Fruit fly (Drosophila melanogaster) whole organism, embryonic: ENCODE measurements around the gene CecA1.

Experiments used
- Antp ChIP-seq: fragments of 200-800 bp; sonication (Bioruptor generic); optimal IDR thresholded peaks from 3 replicates; lab custom pipeline; 2016; ENCODE audit warnings: missing biosample characterization, missing genetic modification characterization
- CG11247 ChIP-seq: fragments of 200-800 bp; sonication (Bioruptor generic); IDR thresholded peaks from 2 replicates; pipeline ENCODE4 v1.3.6; 2022; ENCODE audit warnings: missing biosample characterization, missing genetic modification characterization
- CG11398 ChIP-seq: fragments of 200-800 bp; sonication (Bioruptor generic); optimal IDR thresholded peaks from 2 replicates; lab custom pipeline; 2016; ENCODE audit warnings: missing biosample characterization, missing genetic modification characterization
- CG11695 ChIP-seq: fragments of 200-800 bp; sonication (Bioruptor generic); IDR thresholded peaks from 3 replicates; pipeline ENCODE4 v1.3.6; 2022; ENCODE audit warnings: missing biosample characterization, missing genetic modification characterization
- CG12104 ChIP-seq: fragments of 200-800 bp; sonication (Bioruptor generic); optimal IDR thresholded peaks from 3 replicates; lab custom pipeline; 2016; ENCODE audit warnings: missing biosample characterization, missing genetic modification characterization
- CG12744 ChIP-seq: fragments of 200-800 bp; sonication (Bioruptor generic); optimal IDR thresholded peaks from 2 replicates; lab custom pipeline; 2016; ENCODE audit warnings: missing biosample characterization, missing genetic modification characterization
- CG13296 ChIP-seq: fragments of 200-800 bp; sonication (Bioruptor generic); optimal IDR thresholded peaks from 3 replicates; lab custom pipeline; 2018; ENCODE audit warnings: missing biosample characterization, mild to moderate bottlenecking, missing genetic modification characterization
- CG14050 ChIP-seq: fragments of 200-800 bp; sonication (Bioruptor generic); IDR thresholded peaks from 3 replicates; pipeline ENCODE4 v1.3.6; 2022; ENCODE audit warnings: missing biosample characterization, missing genetic modification characterization
- CG15696 ChIP-seq: fragments of 200-800 bp; sonication (Bioruptor generic); optimal IDR thresholded peaks from 2 replicates; lab custom pipeline; 2019; ENCODE audit warnings: missing biosample characterization, mild to moderate bottlenecking, missing genetic modification characterization, moderate library complexity
- CG1602 ChIP-seq: fragments of 200-800 bp; sonication (Bioruptor generic); optimal IDR thresholded peaks from 3 replicates; lab custom pipeline; 2016; ENCODE audit warnings: missing biosample characterization, missing genetic modification characterization
- CG2712 ChIP-seq: fragments of 200-800 bp; optimal IDR thresholded peaks from 3 replicates; lab custom pipeline; 2019; ENCODE audit warnings: missing biosample characterization, mild to moderate bottlenecking, missing genetic modification characterization, moderate library complexity
- CG2889 ChIP-seq: fragments of 200-800 bp; sonication (Bioruptor generic); IDR thresholded peaks from 3 replicates; pipeline ENCODE4 v1.3.6; 2022; ENCODE audit warnings: missing biosample characterization, missing genetic modification characterization
- CG32772 ChIP-seq: fragments of 200-800 bp; sonication (Bioruptor generic); IDR thresholded peaks from 2 replicates; pipeline ENCODE4 v1.3.6; 2022; ENCODE audit warnings: missing biosample characterization, missing genetic modification characterization
- CG6175 ChIP-seq: fragments of 200-800 bp; sonication (Bioruptor generic); IDR thresholded peaks from 3 replicates; pipeline ENCODE4 v1.3.6; 2022; ENCODE audit warnings: missing biosample characterization, missing genetic modification characterization
- CG6683 ChIP-seq: fragments of 200-800 bp; sonication (Bioruptor generic); optimal IDR thresholded peaks from 2 replicates; lab custom pipeline; 2017; ENCODE audit warnings: missing biosample characterization, mild to moderate bottlenecking, missing genetic modification characterization, missing genetic modification reagents
- CG7963 ChIP-seq: fragments of 200-800 bp; sonication (Bioruptor generic); IDR thresholded peaks from 3 replicates; pipeline ENCODE4 v1.3.6; 2022; ENCODE audit warnings: missing biosample characterization, missing genetic modification characterization; ENCODE audit not compliant: partially characterized antibody
- CG8281 ChIP-seq: fragments of 200-800 bp; sonication (Bioruptor generic); optimal IDR thresholded peaks from 2 replicates; lab custom pipeline; 2018; ENCODE audit warnings: missing biosample characterization, mild to moderate bottlenecking, missing genetic modification characterization, moderate library complexity
- D ChIP-seq, 2 experiments: fragments of 200-800 bp in 1 of 2; fragments of >200 bp in 1 of 2; sonication (Bioruptor generic) in 1 of 2; optimal IDR thresholded peaks; 2 replicates in 1 of 2; 3 replicates in 1 of 2; lab custom pipeline; 2017; ENCODE audit warnings: mild to moderate bottlenecking in 1 of 2, missing biosample characterization in 1 of 2, missing genetic modification characterization in 1 of 2, missing genetic modification reagents in 1 of 2
- Fer1 ChIP-seq: fragments of 200-800 bp; sonication (Bioruptor generic); optimal IDR thresholded peaks from 2 replicates; lab custom pipeline; 2017; ENCODE audit warnings: missing biosample characterization, mild to moderate bottlenecking, missing genetic modification characterization
- GATAe ChIP-seq: fragments of 200-800 bp; sonication (Bioruptor generic); conservative IDR thresholded peaks from 2 replicates; pipeline ENCODE4 v1.3.6; 2022; ENCODE audit warnings: missing biosample characterization, missing genetic modification characterization
- HHEX ChIP-seq: fragments of 200-800 bp; sonication (Bioruptor generic); optimal IDR thresholded peaks from 3 replicates; lab custom pipeline; 2017; ENCODE audit warnings: missing biosample characterization, mild to moderate bottlenecking, missing genetic modification characterization, missing genetic modification reagents
- Lpt ChIP-seq: fragments of >200 bp; optimal IDR thresholded peaks from 2 replicates; lab custom pipeline; 2018; ENCODE audit warnings: missing biosample characterization, missing genetic modification characterization
- Mrtf ChIP-seq: fragments of 200-800 bp; sonication (Bioruptor generic); IDR thresholded peaks from 3 replicates; pipeline ENCODE4 v1.3.6; 2022; ENCODE audit warnings: missing biosample characterization, missing genetic modification characterization
- NC2β ChIP-seq: fragments of 200-800 bp; sonication (Bioruptor generic); optimal IDR thresholded peaks from 2 replicates; lab custom pipeline; 2016; ENCODE audit warnings: missing biosample characterization, missing genetic modification characterization
- Nf-YB ChIP-seq: fragments of 200-800 bp; sonication (Bioruptor generic); optimal IDR thresholded peaks from 3 replicates; lab custom pipeline; 2019; ENCODE audit warnings: missing biosample characterization, mild to moderate bottlenecking, missing genetic modification characterization, moderate library complexity
- Scr ChIP-seq: fragments of 200-800 bp; sonication (Bioruptor generic); IDR thresholded peaks from 2 replicates; pipeline ENCODE4 v1.3.6; 2022; ENCODE audit warnings: missing biosample characterization, missing genetic modification characterization; ENCODE audit not compliant: partially characterized antibody
- Sry-δ ChIP-seq: fragments of 200-800 bp; sonication (Bioruptor generic); optimal IDR thresholded peaks from 2 replicates; lab custom pipeline; 2016; ENCODE audit warnings: missing biosample characterization, missing genetic modification characterization
- Stat92E ChIP-seq, 3 experiments: fragments of >200 bp in 2 of 3; fragments of 200-800 bp in 1 of 3; sonication (Bioruptor generic) in 1 of 3; optimal IDR thresholded peaks; 2 replicates each; lab custom pipeline; 2017 to 2019; ENCODE audit warnings: missing biosample characterization in 3 of 3, missing genetic modification characterization in 3 of 3, mild to moderate bottlenecking in 1 of 3, moderate library complexity in 1 of 3
- TFAM ChIP-seq: fragments of 200-800 bp; sonication (Bioruptor generic); optimal IDR thresholded peaks from 2 replicates; lab custom pipeline; 2017; ENCODE audit warnings: missing biosample characterization, missing genetic modification characterization, inconsistent platforms
- Taf1 ChIP-seq: fragments of 200-800 bp; sonication (Bioruptor generic); IDR thresholded peaks from 2 replicates; pipeline ENCODE4 v1.3.6; 2022; ENCODE audit warnings: missing biosample characterization, missing genetic modification characterization
- bowl ChIP-seq: fragments of 200-800 bp; sonication (Bioruptor generic); IDR thresholded peaks from 2 replicates; pipeline ENCODE4 v1.3.6; 2022; ENCODE audit warnings: missing biosample characterization, missing genetic modification characterization
- caup ChIP-seq: fragments of 200-800 bp; sonication (Bioruptor generic); optimal IDR thresholded peaks from 3 replicates; lab custom pipeline; 2017; ENCODE audit warnings: missing biosample characterization, mild to moderate bottlenecking, missing genetic modification characterization, moderate library complexity; ENCODE audit not compliant: severe bottlenecking
- corto ChIP-seq: fragments of 200-800 bp; sonication (Bioruptor generic); optimal IDR thresholded peaks from 2 replicates; lab custom pipeline; 2016; ENCODE audit warnings: missing biosample characterization, mild to moderate bottlenecking, missing genetic modification characterization, moderate library complexity
- cwo ChIP-seq: fragments of 200-800 bp; sonication (Bioruptor generic); optimal IDR thresholded peaks from 3 replicates; lab custom pipeline; 2017; ENCODE audit warnings: missing biosample characterization, missing genetic modification characterization, mild to moderate bottlenecking, moderate library complexity, missing genetic modification reagents
- dan ChIP-seq: fragments of 200-800 bp; sonication (Bioruptor generic); IDR thresholded peaks from 2 replicates; pipeline ENCODE4 v1.3.6; 2022; ENCODE audit warnings: missing biosample characterization, missing genetic modification characterization
- danr ChIP-seq: fragments of 200-800 bp; sonication (Bioruptor generic); IDR thresholded peaks from 2 replicates; pipeline ENCODE4 v1.3.6; 2022; ENCODE audit warnings: missing biosample characterization, missing genetic modification characterization
- ems ChIP-seq: fragments of 200-800 bp; sonication (Bioruptor generic); optimal IDR thresholded peaks from 3 replicates; lab custom pipeline; 2016; ENCODE audit warnings: missing biosample characterization, missing genetic modification characterization
- hb ChIP-seq: fragments of 200-800 bp; sonication (Bioruptor generic); IDR thresholded peaks from 3 replicates; pipeline ENCODE4 v1.3.6; 2022; ENCODE audit warnings: missing biosample characterization, missing genetic modification characterization; ENCODE audit not compliant: partially characterized antibody
- her ChIP-seq: fragments of 200-800 bp; sonication (Bioruptor generic); optimal IDR thresholded peaks from 2 replicates; lab custom pipeline; 2016; ENCODE audit warnings: missing biosample characterization, missing genetic modification characterization
- hth ChIP-seq: fragments of >200 bp; optimal IDR thresholded peaks from 2 replicates; lab custom pipeline; 2017; ENCODE audit warnings: inconsistent platforms
- mld ChIP-seq: fragments of 200-800 bp; sonication (Bioruptor generic); IDR thresholded peaks from 3 replicates; pipeline ENCODE4 v1.3.6; 2022; ENCODE audit warnings: missing biosample characterization, missing genetic modification characterization; ENCODE audit not compliant: partially characterized antibody
- ranshi ChIP-seq: fragments of 200-800 bp; sonication (Bioruptor generic); IDR thresholded peaks from 2 replicates; pipeline ENCODE4 v1.3.6; 2022; ENCODE audit warnings: missing biosample characterization, missing genetic modification characterization
- sens-2 ChIP-seq: fragments of 200-800 bp; sonication (Bioruptor generic); IDR thresholded peaks from 2 replicates; pipeline ENCODE4 v1.3.6; 2022; ENCODE audit warnings: missing biosample characterization, missing genetic modification characterization
- shn ChIP-seq: fragments of 200-800 bp; sonication (Bioruptor generic); optimal IDR thresholded peaks from 3 replicates; lab custom pipeline; 2016; ENCODE audit warnings: missing biosample characterization, missing genetic modification characterization
- slou ChIP-seq: fragments of 200-800 bp; sonication (Bioruptor generic); optimal IDR thresholded peaks from 3 replicates; lab custom pipeline; 2016; ENCODE audit warnings: missing biosample characterization, missing genetic modification characterization
- slp2 ChIP-seq: fragments of 200-800 bp; sonication (Bioruptor generic); optimal IDR thresholded peaks from 2 replicates; lab custom pipeline; 2016; ENCODE audit warnings: missing biosample characterization, missing genetic modification characterization
- sob ChIP-seq: fragments of 200-800 bp; sonication (Bioruptor generic); IDR thresholded peaks from 2 replicates; pipeline ENCODE4 v1.3.6; 2022; ENCODE audit warnings: missing biosample characterization, missing genetic modification characterization
- stwl ChIP-seq: fragments of 200-800 bp; sonication (Bioruptor generic); optimal IDR thresholded peaks from 3 replicates; lab custom pipeline; 2018; ENCODE audit warnings: missing biosample characterization, mild to moderate bottlenecking, missing genetic modification characterization, moderate library complexity
- sug ChIP-seq: fragments of 200-800 bp; optimal IDR thresholded peaks from 2 replicates; lab custom pipeline; 2019; ENCODE audit warnings: missing biosample characterization, mild to moderate bottlenecking, missing genetic modification characterization, moderate library complexity
- toy ChIP-seq: fragments of 200-800 bp; sonication (Bioruptor generic); IDR thresholded peaks from 2 replicates; pipeline ENCODE4 v1.3.6; 2022; ENCODE audit warnings: missing biosample characterization, missing genetic modification characterization
- twi ChIP-seq: fragments of 200-800 bp; optimal IDR thresholded peaks from 2 replicates; lab custom pipeline; 2019; ENCODE audit warnings: missing biosample characterization, mild to moderate bottlenecking, missing genetic modification characterization, moderate library complexity
- unpg ChIP-seq: fragments of 200-800 bp; sonication (Bioruptor generic); optimal IDR thresholded peaks from 3 replicates; lab custom pipeline; 2018; ENCODE audit warnings: missing biosample characterization, mild to moderate bottlenecking, missing genetic modification characterization, moderate library complexity

The CecA1 gene

DNA sequence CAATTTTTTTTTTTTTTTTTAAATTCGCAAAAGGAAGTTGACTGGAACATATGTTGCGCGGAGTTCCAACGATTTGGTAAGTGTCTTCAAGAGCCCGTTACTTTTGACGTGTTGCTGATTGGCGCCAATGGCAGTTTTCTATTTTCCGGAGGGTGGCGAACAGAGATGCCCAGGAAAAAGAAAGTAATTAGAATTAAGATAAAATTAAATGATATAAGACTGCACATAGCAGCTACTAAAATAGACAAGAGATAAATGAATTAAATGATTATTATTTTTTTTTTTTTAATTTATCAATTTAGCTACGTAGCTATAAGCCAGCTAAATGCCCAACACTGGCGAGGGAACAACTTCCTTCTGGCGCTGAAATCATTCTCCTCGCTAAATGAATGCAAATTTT is 11.6 kb downstream of the CecA1 start (continued):
- TF ChIP-seq slp2 (GFP tag; lab: Kevin White, UChicago) = no peak
- no peak for TF ChIP-seq CG2889
- TF ChIP-seq CG11247 = no peak
- TF ChIP-seq CG6175 (GFP tag; lab: Robert Waterston, UW) = no peak
- no peak for TF ChIP-seq toy (GFP tag; lab: Robert Waterston, UW)
- TF ChIP-seq CG11398 (GFP tag; lab: Kevin White, UChicago) = no peak
- TF ChIP-seq Scr (GFP tag; lab: Robert Waterston, UW) = no peak
- TF ChIP-seq CG8281 = no peak
- TF ChIP-seq CG15696 (tag; lab: Kevin White, UChicago) = no peak
- no peak for TF ChIP-seq twi (tag; lab: Kevin White, UChicago)
- no peak for TF ChIP-seq Taf1 (GFP tag; lab: Robert Waterston, UW)
- TF ChIP-seq CG14050 (GFP tag; lab: Robert Waterston, UW) = no peak
- no peak for TF ChIP-seq Mrtf (GFP tag; lab: Robert Waterston, UW)
- TF ChIP-seq Lpt (GFP tag; lab: Kevin White, UChicago) = no peak
- TF ChIP-seq TFAM (GFP tag; lab: Kevin White, UChicago) = no peak
- no peak for TF ChIP-seq cwo (GFP tag; lab: Kevin White, UChicago)
- no peak for TF ChIP-seq hth (lab: Kevin White, UChicago)
- no peak for TF ChIP-seq shn (GFP tag; lab: Kevin White, UChicago)
- TF ChIP-seq sug (tag; lab: Kevin White, UChicago) = no peak
- no peak for TF ChIP-seq stwl
- TF ChIP-seq bowl = no peak
- TF ChIP-seq CG6683 (GFP tag; lab: Kevin White, UChicago) = no peak
- TF ChIP-seq Antp (GFP tag; lab: Kevin White, UChicago) = no peak
- TF ChIP-seq Sry-δ = no peak
- no peak for TF ChIP-seq CG1602 (GFP tag; lab: Kevin White, UChicago)
- no peak for TF ChIP-seq CG13296
- TF ChIP-seq sob = no peak
- TF ChIP-seq dan (GFP tag; lab: Robert Waterston, UW) = no peak
- no peak for TF ChIP-seq Nf-YB
- TF ChIP-seq CG2712 (tag; lab: Kevin White, UChicago) = peak; percentile 55
- TF ChIP-seq sens-2 (GFP tag; lab: Robert Waterston, UW) = peak; percentile 65
- TF ChIP-seq GATAe (GFP tag; lab: Robert Waterston, UW) = no peak
- TF ChIP-seq corto (GFP tag; lab: Kevin White, UChicago) = no peak
- TF ChIP-seq HHEX (GFP tag; lab: Kevin White, UChicago) = no peak
- TF ChIP-seq NC2β = no peak
- TF ChIP-seq mld (GFP tag; lab: Robert Waterston, UW) = no peak
- TF ChIP-seq CG12744 (GFP tag; lab: Kevin White, UChicago) = no peak
- TF ChIP-seq CG7963 (GFP tag; lab: Robert Waterston, UW) = no peak
- TF ChIP-seq CG32772 (GFP tag; lab: Robert Waterston, UW) = no peak
- no peak for TF ChIP-seq slou (GFP tag; lab: Kevin White, UChicago)
- no peak for TF ChIP-seq CG12104 (GFP tag; lab: Kevin White, UChicago)
- TF ChIP-seq her (GFP tag; lab: Kevin White, UChicago) = no peak
- TF ChIP-seq ranshi (GFP tag; lab: Robert Waterston, UW) = no peak
- no peak for TF ChIP-seq hb (GFP tag; lab: Robert Waterston, UW)
- TF ChIP-seq CG11695 (GFP tag; lab: Robert Waterston, UW) = 0 out of 3 replicates have a peak, but pooled peaks have one; percentile 42
- no peak for TF ChIP-seq ems (GFP tag; lab: Kevin White, UChicago)
- no peak for TF ChIP-seq Stat92E (GFP tag; optimal IDR thresholded peaks at IDR 0.05; lab: Kevin White, UChicago)
- TF ChIP-seq danr (GFP tag; lab: Robert Waterston, UW) = no peak
- TF ChIP-seq caup = no peak
- peak; percentile 41 for TF ChIP-seq unpg (GFP tag; lab: Kevin White, UChicago)
- TF ChIP-seq D (optimal IDR thresholded peaks at IDR 0.05; lab: Kevin White, UChicago) = no peak
- no peak for TF ChIP-seq D (GFP tag; optimal IDR thresholded peaks at IDR 0.05; lab: Kevin White, UChicago)
- no peak for TF ChIP-seq Fer1
